Worm (Caenorhabditis elegans) whole organism, young adult: ENCODE measurements around the gene F53F8.5.

Experiments
- B0336.3 ChIP-seq: fragments of 200-800 bp; sonication (Bioruptor generic); IDR thresholded peaks from 2 replicates; pipeline ENCODE4 v1.3.6; 2022; ENCODE audit warnings: missing genetic modification characterization, missing compliant biosample characterization
- D2030.7 ChIP-seq: fragments of 200-800 bp; sonication (Bioruptor generic); IDR thresholded peaks from 2 replicates; pipeline ENCODE4 v1.3.6; 2022; ENCODE audit warnings: missing genetic modification reagents, missing genetic modification characterization, missing compliant biosample characterization
- F52B5.7 ChIP-seq: sonication (generic microtip); optimal IDR thresholded peaks from 2 replicates; lab custom pipeline; 2016; ENCODE audit warnings: mild to moderate bottlenecking, missing genetic modification characterization, missing compliant biosample characterization
- F55B11.4 ChIP-seq: sonication (generic microtip); optimal IDR thresholded peaks from 2 replicates; lab custom pipeline; 2016; ENCODE audit warnings: missing compliant biosample characterization, missing genetic modification characterization, borderline replicate concordance; ENCODE audit not compliant: insufficient read depth
- F57A8.1 ChIP-seq: fragments of 200-800 bp; sonication (Bioruptor generic); optimal IDR thresholded peaks from 2 replicates; lab custom pipeline; 2018; ENCODE audit warnings: mild to moderate bottlenecking, missing genetic modification characterization, moderate library complexity, missing compliant biosample characterization
- T07F8.4 ChIP-seq: sonication (generic microtip); optimal IDR thresholded peaks from 2 replicates; lab custom pipeline; 2016; ENCODE audit warnings: mild to moderate bottlenecking, missing genetic modification characterization, moderate library complexity, missing compliant biosample characterization
- Y95B8A.8 ChIP-seq: fragments of 200-800 bp; sonication (Bioruptor generic); IDR thresholded peaks from 2 replicates; pipeline ENCODE4 v1.3.6; 2022; ENCODE audit warnings: missing genetic modification reagents, missing genetic modification characterization, missing compliant biosample characterization
- akir-1 ChIP-seq: fragments of 200-800 bp; sonication (Bioruptor generic); optimal IDR thresholded peaks from 2 replicates; lab custom pipeline; 2018; ENCODE audit warnings: mild to moderate bottlenecking, missing genetic modification characterization, moderate library complexity, missing compliant biosample characterization
- ama-1 ChIP-seq, 3 experiments: fragments of 150-350 bp in 1 of 3; sonication (generic microtip) in 2 of 3; optimal IDR thresholded peaks; 2 replicates each; lab custom pipeline; 2014 to 2018; ENCODE audit warnings: missing biosample characterization in 2 of 3, missing genetic modification characterization in 2 of 3, missing genetic modification reagents in 2 of 3
- aptf-2 ChIP-seq: fragments of 200-800 bp; sonication (Bioruptor generic); conservative IDR thresholded peaks from 2 replicates; pipeline ENCODE4 v1.3.6; 2022; ENCODE audit warnings: missing genetic modification reagents, missing genetic modification characterization, missing compliant biosample characterization
- atf-7 ChIP-seq: sonication (generic microtip); optimal IDR thresholded peaks from 2 replicates; lab custom pipeline; 2017; ENCODE audit warnings: mild to moderate bottlenecking, missing genetic modification characterization, missing compliant biosample characterization
- athp-1 ChIP-seq: sonication (generic microtip); optimal IDR thresholded peaks from 2 replicates; lab custom pipeline; 2017; ENCODE audit warnings: mild to moderate bottlenecking, missing genetic modification characterization, missing compliant biosample characterization
- bed-1 ChIP-seq: fragments of 200-800 bp; sonication (Bioruptor generic); IDR thresholded peaks from 2 replicates; pipeline ENCODE4 v1.3.6; 2022; ENCODE audit warnings: missing genetic modification reagents, missing genetic modification characterization, missing compliant biosample characterization
- bed-2 ChIP-seq: fragments of 200-800 bp; sonication (Bioruptor generic); IDR thresholded peaks from 2 replicates; pipeline ENCODE4 v1.3.6; 2022; ENCODE audit warnings: missing genetic modification reagents, missing genetic modification characterization, missing compliant biosample characterization
- cebp-2 ChIP-seq: fragments of 200-800 bp; sonication (Bioruptor generic); IDR thresholded peaks from 2 replicates; pipeline ENCODE4 v1.3.6; 2022; ENCODE audit warnings: missing genetic modification characterization, missing compliant biosample characterization
- ceh-58 ChIP-seq: fragments of 200-800 bp; sonication (Bioruptor generic); IDR thresholded peaks from 2 replicates; pipeline ENCODE4 v1.3.6; 2022; ENCODE audit warnings: missing genetic modification characterization, missing compliant biosample characterization
- chd-7 ChIP-seq: sonication (generic microtip); optimal IDR thresholded peaks from 2 replicates; lab custom pipeline; 2016; ENCODE audit warnings: mild to moderate bottlenecking, missing genetic modification characterization, moderate library complexity, missing compliant biosample characterization
- die-1 ChIP-seq: sonication (generic microtip); optimal IDR thresholded peaks from 2 replicates; lab custom pipeline; 2016; ENCODE audit warnings: missing genotype, mild to moderate bottlenecking, missing genetic modification characterization, missing compliant biosample characterization
- dox-1 ChIP-seq: fragments of 200-800 bp; sonication (Bioruptor generic); IDR thresholded peaks from 2 replicates; pipeline ENCODE4 v1.3.6; 2022; ENCODE audit warnings: missing genetic modification reagents, missing genetic modification characterization, missing compliant biosample characterization
- egrh-3 ChIP-seq: fragments of 200-800 bp; sonication (Bioruptor generic); IDR thresholded peaks from 2 replicates; pipeline ENCODE4 v1.3.6; 2022; ENCODE audit warnings: missing genetic modification reagents, missing genetic modification characterization, missing compliant biosample characterization
- ets-4 ChIP-seq: fragments of 200-800 bp; sonication (Bioruptor generic); optimal IDR thresholded peaks from 2 replicates; lab custom pipeline; 2018; ENCODE audit warnings: mild to moderate bottlenecking, missing genetic modification characterization, missing compliant biosample characterization
- fkh-3 ChIP-seq: sonication (generic microtip); optimal IDR thresholded peaks from 2 replicates; lab custom pipeline; 2016; ENCODE audit warnings: mild to moderate bottlenecking, missing genetic modification characterization, missing compliant biosample characterization
- hmg-20 ChIP-seq: fragments of 200-800 bp; sonication (Bioruptor generic); IDR thresholded peaks from 2 replicates; pipeline ENCODE4 v1.3.6; 2022; ENCODE audit warnings: missing genetic modification reagents, missing genetic modification characterization, missing compliant biosample characterization
- hsf-1 ChIP-seq: fragments of 200-800 bp; sonication (Bioruptor generic); IDR thresholded peaks from 2 replicates; pipeline ENCODE4 v1.3.6; 2022; ENCODE audit warnings: missing genetic modification reagents, missing genetic modification characterization, missing compliant biosample characterization
- let-607 ChIP-seq, 2 experiments: fragments of 200-800 bp in 1 of 2; sonication (Bioruptor generic) in 1 of 2; sonication (generic microtip) in 1 of 2; optimal IDR thresholded peaks; 2 replicates each; lab custom pipeline; 2016 to 2018; ENCODE audit warnings: mild to moderate bottlenecking in 2 of 2, missing compliant biosample characterization in 2 of 2, missing genetic modification characterization in 2 of 2, moderate library complexity in 2 of 2, missing genotype in 1 of 2
- lin-35 ChIP-seq, 3 experiments: fragments of 150-350 bp in 2 of 3; sonication (generic microtip) in 1 of 3; optimal IDR thresholded peaks; 2 replicates each; lab custom pipeline; 2014 to 2018; ENCODE audit warnings: missing biosample characterization in 3 of 3, missing genetic modification characterization in 3 of 3, missing genetic modification reagents in 3 of 3
- lin-40 ChIP-seq: sonication (generic microtip); optimal IDR thresholded peaks from 2 replicates; lab custom pipeline; 2016; ENCODE audit warnings: missing genetic modification characterization, mild to moderate bottlenecking, missing compliant biosample characterization, missing genotype, missing genetic modification reagents
- lsl-1 ChIP-seq: fragments of 200-800 bp; sonication (Bioruptor generic); optimal IDR thresholded peaks from 2 replicates; lab custom pipeline; 2018; ENCODE audit warnings: mild to moderate bottlenecking, missing genetic modification characterization, moderate library complexity, missing compliant biosample characterization
- madf-3 ChIP-seq: fragments of 200-800 bp; sonication (Bioruptor generic); IDR thresholded peaks from 2 replicates; pipeline ENCODE4 v1.3.6; 2022; ENCODE audit warnings: missing genetic modification reagents, missing genetic modification characterization, missing compliant biosample characterization
- mel-28 ChIP-seq: sonication (generic microtip); optimal IDR thresholded peaks from 2 replicates; lab custom pipeline; 2016; ENCODE audit warnings: borderline replicate concordance, mild to moderate bottlenecking, missing genetic modification characterization, missing compliant biosample characterization
- mxl-1 ChIP-seq: sonication (generic microtip); optimal IDR thresholded peaks from 2 replicates; lab custom pipeline; 2016; ENCODE audit warnings: missing genetic modification characterization, missing compliant biosample characterization
- nfya-1 ChIP-seq: sonication (generic microtip); optimal IDR thresholded peaks from 2 replicates; lab custom pipeline; 2017; ENCODE audit warnings: antibody characterized with exemption, missing compliant biosample characterization, missing genetic modification characterization, borderline replicate concordance; ENCODE audit not compliant: insufficient read depth
- nhr-80 ChIP-seq: sonication (generic microtip); optimal IDR thresholded peaks from 2 replicates; lab custom pipeline; 2016; ENCODE audit warnings: missing genetic modification characterization, missing compliant biosample characterization
- nhr-90 ChIP-seq: sonication (generic microtip); optimal IDR thresholded peaks from 2 replicates; lab custom pipeline; 2016; ENCODE audit warnings: missing genotype, mild to moderate bottlenecking, missing genetic modification characterization, missing compliant biosample characterization
- pha-4 ChIP-seq: fragments of 150-350 bp; sonication (generic microtip); optimal IDR thresholded peaks from 2 replicates; lab custom pipeline; 2014; ENCODE audit warnings: missing biosample characterization, missing genetic modification reagents, missing genetic modification characterization
- rcor-1 ChIP-seq: fragments of 200-800 bp; sonication (Bioruptor generic); IDR thresholded peaks from 2 replicates; pipeline ENCODE4 v1.3.6; 2022; ENCODE audit warnings: missing genetic modification reagents, missing genetic modification characterization, missing compliant biosample characterization
- rec-8 ChIP-seq, 2 experiments: sonication (generic microtip); optimal IDR thresholded peaks; 2 replicates each; lab custom pipeline; 2016; ENCODE audit warnings: mild to moderate bottlenecking in 2 of 2, missing genetic modification characterization in 2 of 2, missing genetic modification reagents in 2 of 2, missing genotype in 2 of 2, missing biosample characterization in 1 of 2, missing compliant biosample characterization in 1 of 2, moderate library complexity in 1 of 2
- rpc-1 ChIP-seq, 2 experiments: fragments of 150-350 bp in 1 of 2; sonication (generic microtip) in 1 of 2; optimal IDR thresholded peaks; 2 replicates each; lab custom pipeline; 2014 to 2018; ENCODE audit warnings: missing biosample characterization in 1 of 2, missing genetic modification characterization in 1 of 2, missing genetic modification reagents in 1 of 2, missing genotype in 1 of 2
- sdz-38 ChIP-seq: sonication (generic microtip); optimal IDR thresholded peaks from 2 replicates; lab custom pipeline; 2016; ENCODE audit warnings: missing genotype, missing genetic modification characterization, missing compliant biosample characterization
- sea-2 ChIP-seq: fragments of 200-800 bp; sonication (Bioruptor generic); IDR thresholded peaks from 2 replicates; pipeline ENCODE4 v1.3.6; 2022; ENCODE audit warnings: missing genetic modification characterization, missing compliant biosample characterization
- somi-1 ChIP-seq: fragments of 200-800 bp; sonication (Bioruptor generic); optimal IDR thresholded peaks from 2 replicates; lab custom pipeline; 2018; ENCODE audit warnings: mild to moderate bottlenecking, missing genetic modification characterization, missing compliant biosample characterization
- sptf-2 ChIP-seq: fragments of 200-800 bp; sonication (Bioruptor generic); optimal IDR thresholded peaks from 2 replicates; lab custom pipeline; 2018; ENCODE audit warnings: mild to moderate bottlenecking, missing genetic modification characterization, missing compliant biosample characterization
- tbp1 ChIP-seq: fragments of 200-800 bp; sonication (Bioruptor generic); optimal IDR thresholded peaks from 2 replicates; lab custom pipeline; 2018; ENCODE audit warnings: mild to moderate bottlenecking, missing genetic modification characterization, missing compliant biosample characterization
- tlf-1 ChIP-seq: fragments of 200-800 bp; sonication (Bioruptor generic); optimal IDR thresholded peaks from 2 replicates; lab custom pipeline; 2018; ENCODE audit warnings: mild to moderate bottlenecking, missing genetic modification characterization, missing compliant biosample characterization
- unc-62 ChIP-seq: fragments of 150-350 bp; optimal IDR thresholded peaks from 2 replicates; lab custom pipeline; 2014; ENCODE audit warnings: missing biosample characterization, missing genetic modification reagents, missing genetic modification characterization
- ztf-26 ChIP-seq: sonication (generic microtip); optimal IDR thresholded peaks from 2 replicates; lab custom pipeline; 2017; ENCODE audit warnings: missing genetic modification characterization, missing compliant biosample characterization
- ztf-6 ChIP-seq: fragments of 200-800 bp; sonication (Bioruptor generic); IDR thresholded peaks from 2 replicates; pipeline ENCODE4 v1.3.6; 2022; ENCODE audit warnings: missing genetic modification reagents, missing genetic modification characterization, missing compliant biosample characterization

Gene F53F8.5

ce11 chrV:20693968-20694367 is 9.9 kb downstream of the F53F8.5 start:
- peak; percentile 32 for TF ChIP-seq ets-4 (GFP tag; lab: Kevin White, UChicago)
- peak; percentile 7 for TF ChIP-seq F57A8.1 (GFP tag; lab: Kevin White, UChicago)
- TF ChIP-seq lin-35 (GFP tag; optimal IDR thresholded peaks at IDR 0.05; lab: Kevin White, UChicago) = peak in 1 of 3 experiments; percentile 19
- peak in 1 of 2 experiments; percentile 52 for TF ChIP-seq let-607 (tag; optimal IDR thresholded peaks at IDR 0.05; lab: Kevin White, UChicago)
- TF ChIP-seq T07F8.4 (tag; lab: Kevin White, UChicago) = peak; percentile 49
- TF ChIP-seq tbp1 (GFP tag; lab: Kevin White, UChicago) = peak; percentile 94
- TF ChIP-seq athp-1 = no peak
- TF ChIP-seq fkh-3 (tag; lab: Kevin White, UChicago) = peak; percentile 38
- TF ChIP-seq ama-1 (optimal IDR thresholded peaks at IDR 0.05; lab: Kevin White, UChicago) = no peak
- peak; percentile 18 to 75 for TF ChIP-seq ama-1 (GFP tag; optimal IDR thresholded peaks at IDR 0.05; lab: Kevin White, UChicago)
- TF ChIP-seq aptf-2 (GFP tag; lab: Robert Waterston, UW) = no peak
- TF ChIP-seq die-1 = peak; percentile 77
- no peak for TF ChIP-seq unc-62 (GFP tag; lab: Kevin White, UChicago)
- 0 out of 2 replicates have a peak, but pooled peaks have one; percentile 40 for TF ChIP-seq madf-3
- 0 out of 2 replicates have a peak, but pooled peaks have one; percentile 83 for TF ChIP-seq ceh-58 (GFP tag; lab: Robert Waterston, UW)
- TF ChIP-seq somi-1 (GFP tag; lab: Kevin White, UChicago) = peak; percentile 80
- TF ChIP-seq lsl-1 (GFP tag; lab: Kevin White, UChicago) = peak; percentile 32
- peak; percentile 84 for TF ChIP-seq D2030.7 (GFP tag; lab: Robert Waterston, UW)
- peak; percentile 36 for TF ChIP-seq ztf-26
- no peak for TF ChIP-seq nfya-1
- peak; percentile 34 to 73 for TF ChIP-seq rec-8 (tag; optimal IDR thresholded peaks at IDR 0.05; lab: Kevin White, UChicago)
- TF ChIP-seq akir-1 (GFP tag; lab: Kevin White, UChicago) = no peak
- TF ChIP-seq rcor-1 = peak; percentile 69; the same call in 1 of the 2 replicates
- TF ChIP-seq nhr-90 (tag; lab: Kevin White, UChicago) = peak; percentile 74
- TF ChIP-seq sptf-2 = peak; percentile 67
- peak; percentile 60 for TF ChIP-seq lin-40
- peak; percentile 3 for TF ChIP-seq atf-7 (tag; lab: Kevin White, UChicago)
- no peak for TF ChIP-seq tlf-1 (GFP tag; lab: Kevin White, UChicago)
- peak; percentile 52 for TF ChIP-seq chd-7 (tag; lab: Kevin White, UChicago)
- no peak for TF ChIP-seq sdz-38 (tag; lab: Kevin White, UChicago)
- TF ChIP-seq ztf-6 (GFP tag; lab: Robert Waterston, UW) = no peak
- no peak for TF ChIP-seq cebp-2 (GFP tag; lab: Robert Waterston, UW)
- no peak for TF ChIP-seq pha-4 (tag; lab: Kevin White, UChicago)
- TF ChIP-seq bed-1 (GFP tag; lab: Robert Waterston, UW) = no peak
- TF ChIP-seq hsf-1 (GFP tag; lab: Robert Waterston, UW) = 0 out of 2 replicates have a peak, but pooled peaks have one; percentile 25
- peak; percentile 87 for TF ChIP-seq dox-1 (GFP tag; lab: Robert Waterston, UW)
- no peak for TF ChIP-seq F55B11.4 (tag; lab: Kevin White, UChicago)
- peak; percentile 62 for TF ChIP-seq F52B5.7 (tag; lab: Kevin White, UChicago)
- peak; percentile 55 for TF ChIP-seq mxl-1 (tag; lab: Kevin White, UChicago)
- 0 out of 2 replicates have a peak, but pooled peaks have one; percentile 47 for TF ChIP-seq B0336.3 (GFP tag; lab: Robert Waterston, UW)
- TF ChIP-seq bed-2 (GFP tag; lab: Robert Waterston, UW) = no peak
- TF ChIP-seq egrh-3 (GFP tag; lab: Robert Waterston, UW) = peak; percentile 41; the same call in 1 of the 2 replicates
- TF ChIP-seq mel-28 = no peak
- TF ChIP-seq nhr-80 (tag; lab: Kevin White, UChicago) = peak; percentile 10
- TF ChIP-seq sea-2 (GFP tag; lab: Robert Waterston, UW) = 0 out of 2 replicates have a peak, but pooled peaks have one; percentile 27
- peak; percentile 19; the same call in 1 of the 2 replicates for TF ChIP-seq hmg-20 (GFP tag; lab: Robert Waterston, UW)
- peak; percentile 86 for TF ChIP-seq rpc-1 (optimal IDR thresholded peaks at IDR 0.05; lab: Kevin White, UChicago)
- peak; percentile 88 for TF ChIP-seq rpc-1 (tag; optimal IDR thresholded peaks at IDR 0.05; lab: Kevin White, UChicago)
- peak; percentile 72; the same call in 1 of the 2 replicates for TF ChIP-seq Y95B8A.8
